Fruit fly (Drosophila melanogaster) whole organism, wandering third instar larva: Measurements from ENCODE around the gene CG7320.

Experiments
- Abd-B ChIP-seq: fragments of >200 bp; optimal IDR thresholded peaks from 2 replicates; lab custom pipeline; 2017; ENCODE audit warnings: missing biosample characterization, missing genetic modification characterization
- CG32264 ChIP-seq: fragments of 200-800 bp; sonication (Bioruptor generic); optimal IDR thresholded peaks from 2 replicates; lab custom pipeline; 2016; ENCODE audit warnings: missing biosample characterization, missing genetic modification characterization
- CG9705 ChIP-seq: fragments of 200-800 bp; sonication (Bioruptor generic); optimal IDR thresholded peaks from 2 replicates; lab custom pipeline; 2018; ENCODE audit warnings: missing biosample characterization, mild to moderate bottlenecking, missing genetic modification characterization
- CrebA ChIP-seq: fragments of 200-800 bp; sonication (Bioruptor generic); optimal IDR thresholded peaks from 2 replicates; lab custom pipeline; 2016; ENCODE audit warnings: missing biosample characterization, mild to moderate bottlenecking, missing genetic modification characterization, borderline replicate concordance
- Dfd ChIP-seq: fragments of >200 bp; optimal IDR thresholded peaks from 2 replicates; lab custom pipeline; 2017; ENCODE audit warnings: missing biosample characterization, missing genetic modification characterization
- Dif ChIP-seq: fragments of 200-275, 200-300 bp; sonication (Bioruptor generic); optimal IDR thresholded peaks from 2 replicates; lab custom pipeline; 2018; ENCODE audit warnings: missing biosample characterization, missing genetic modification characterization; ENCODE audit not compliant: partially characterized antibody
- GATAd ChIP-seq: sonication (Bioruptor generic); optimal IDR thresholded peaks from 2 replicates; lab custom pipeline; 2016; ENCODE audit warnings: missing biosample characterization, missing genetic modification characterization
- HLH106 ChIP-seq: fragments of 200-800 bp; optimal IDR thresholded peaks from 3 replicates; lab custom pipeline; 2019; ENCODE audit warnings: missing biosample characterization, mild to moderate bottlenecking, missing genetic modification characterization, moderate library complexity
- Hnf4 ChIP-seq: fragments of 200-800 bp; sonication (Bioruptor generic); optimal IDR thresholded peaks from 2 replicates; lab custom pipeline; 2016; ENCODE audit warnings: missing biosample characterization, mild to moderate bottlenecking, missing genetic modification characterization
- Hr78 ChIP-seq: fragments of >200 bp; optimal IDR thresholded peaks from 2 replicates; lab custom pipeline; 2017; ENCODE audit warnings: missing biosample characterization, missing genetic modification characterization
- Hr83 ChIP-seq: fragments of 200-300 bp; sonication (Bioruptor generic); optimal IDR thresholded peaks from 2 replicates; lab custom pipeline; 2016; ENCODE audit warnings: missing biosample characterization, mild to moderate bottlenecking, missing genetic modification characterization, moderate library complexity; ENCODE audit not compliant: poor library complexity, severe bottlenecking
- Jra ChIP-seq: sonication (Bioruptor generic); optimal IDR thresholded peaks from 2 replicates; lab custom pipeline; 2016; ENCODE audit warnings: missing biosample characterization, missing genetic modification characterization
- Mio ChIP-seq: sonication (Bioruptor generic); optimal IDR thresholded peaks from 2 replicates; lab custom pipeline; 2016; ENCODE audit warnings: missing biosample characterization, missing genetic modification characterization
- Myc ChIP-seq: fragments of >200 bp; optimal IDR thresholded peaks from 2 replicates; lab custom pipeline; 2017
- N ChIP-seq: fragments of >200 bp; optimal IDR thresholded peaks from 2 replicates; lab custom pipeline; 2018; ENCODE audit warnings: missing biosample characterization, missing external identifiers, missing genetic modification characterization
- OdsH ChIP-seq: fragments of 200-800 bp; sonication (Bioruptor generic); optimal IDR thresholded peaks from 2 replicates; lab custom pipeline; 2016; ENCODE audit warnings: missing biosample characterization, mild to moderate bottlenecking, missing genetic modification characterization
- Rel ChIP-seq, 2 experiments: fragments of 200-800 bp; sonication (Bioruptor generic) in 1 of 2; optimal IDR thresholded peaks; 2 replicates in 1 of 2; 3 replicates in 1 of 2; lab custom pipeline; 2016 to 2019; ENCODE audit warnings: mild to moderate bottlenecking in 2 of 2, missing biosample characterization in 2 of 2, missing genetic modification characterization in 2 of 2, moderate library complexity in 1 of 2
- Sp1 ChIP-seq: fragments of 200-800 bp; sonication (Bioruptor generic); optimal IDR thresholded peaks from 3 replicates; lab custom pipeline; 2019; ENCODE audit warnings: missing biosample characterization, mild to moderate bottlenecking, missing genetic modification characterization, moderate library complexity
- Vsx2 ChIP-seq: fragments of 200-300, 225-300 bp; sonication (Bioruptor generic); optimal IDR thresholded peaks from 2 replicates; lab custom pipeline; 2018; ENCODE audit warnings: missing biosample characterization, missing genetic modification characterization; ENCODE audit not compliant: partially characterized antibody
- br ChIP-seq: fragments of 200-800 bp; sonication (Bioruptor generic); optimal IDR thresholded peaks from 2 replicates; lab custom pipeline; 2016; ENCODE audit warnings: missing biosample characterization, missing genetic modification characterization
- brk ChIP-seq: fragments of 200-800 bp; sonication (Bioruptor generic); optimal IDR thresholded peaks from 2 replicates; lab custom pipeline; 2016; ENCODE audit warnings: missing biosample characterization, mild to moderate bottlenecking, missing genetic modification characterization
- dl ChIP-seq, 2 experiments: fragments of 175-275, 200-275 bp in 1 of 2; fragments of 200-275 bp in 1 of 2; sonication (Bioruptor generic); optimal IDR thresholded peaks; lab custom pipeline; 2018; ENCODE audit warnings: mild to moderate bottlenecking in 2 of 2, missing biosample characterization in 2 of 2, missing genetic modification characterization in 2 of 2, moderate library complexity in 2 of 2; ENCODE audit not compliant: partially characterized antibody in 2 of 2, insufficient read depth in 1 of 2
- dmrt93B ChIP-seq: fragments of 200-800 bp; sonication (Bioruptor generic); optimal IDR thresholded peaks from 2 replicates; lab custom pipeline; 2018; ENCODE audit warnings: missing biosample characterization, mild to moderate bottlenecking, missing genetic modification characterization
- dsf ChIP-seq: sonication (Bioruptor generic); optimal IDR thresholded peaks from 2 replicates; lab custom pipeline; 2016; ENCODE audit warnings: missing biosample characterization, missing genetic modification characterization, borderline replicate concordance
- ey ChIP-seq: fragments of 200-800 bp; sonication (Bioruptor generic); optimal IDR thresholded peaks from 2 replicates; lab custom pipeline; 2016; ENCODE audit warnings: missing biosample characterization, missing genetic modification characterization
- foxo ChIP-seq, 2 experiments: fragments of 200-800 bp; sonication (Bioruptor generic); optimal IDR thresholded peaks; 2 replicates in 1 of 2; 3 replicates in 1 of 2; lab custom pipeline; 2016 to 2017; ENCODE audit warnings: missing biosample characterization in 2 of 2, missing genetic modification characterization in 2 of 2
- fru ChIP-seq: fragments of 200-800 bp; sonication (Bioruptor generic); optimal IDR thresholded peaks from 3 replicates; lab custom pipeline; 2016; ENCODE audit warnings: missing biosample characterization, mild to moderate bottlenecking, missing genetic modification characterization
- h ChIP-seq: fragments of 200-800 bp; sonication (Bioruptor generic); optimal IDR thresholded peaks from 3 replicates; lab custom pipeline; 2016; ENCODE audit warnings: missing biosample characterization, mild to moderate bottlenecking, missing genetic modification characterization
- jim ChIP-seq: fragments of 175-275, 200-325 bp; sonication (Bioruptor generic); optimal IDR thresholded peaks from 2 replicates; lab custom pipeline; 2016; ENCODE audit warnings: missing biosample characterization, mild to moderate bottlenecking, missing genetic modification characterization
- lola ChIP-seq: fragments of >200 bp; optimal IDR thresholded peaks from 2 replicates; lab custom pipeline; 2017; ENCODE audit warnings: missing biosample characterization, missing genetic modification characterization
- pan ChIP-seq: fragments of >200 bp; optimal IDR thresholded peaks from 2 replicates; lab custom pipeline; 2017
- psq ChIP-seq: fragments of 200-800 bp; sonication (Bioruptor generic); optimal IDR thresholded peaks from 3 replicates; lab custom pipeline; 2017; ENCODE audit warnings: missing biosample characterization, mild to moderate bottlenecking, missing genetic modification characterization, moderate library complexity
- sage ChIP-seq: fragments of 200-800 bp; sonication (Bioruptor generic); optimal IDR thresholded peaks from 2 replicates; lab custom pipeline; 2016; ENCODE audit warnings: missing biosample characterization, mild to moderate bottlenecking, missing genetic modification characterization
- sv ChIP-seq: fragments of 200-800 bp; sonication (Bioruptor generic); optimal IDR thresholded peaks from 3 replicates; lab custom pipeline; 2016; ENCODE audit warnings: missing biosample characterization, missing genetic modification characterization
- tai ChIP-seq: sonication (Bioruptor generic); optimal IDR thresholded peaks from 2 replicates; lab custom pipeline; 2016; ENCODE audit warnings: missing biosample characterization, missing genetic modification characterization
- usp ChIP-seq: fragments of >200 bp; optimal IDR thresholded peaks from 2 replicates; lab custom pipeline; 2017; ENCODE audit warnings: missing biosample characterization, missing genetic modification characterization
- woc ChIP-seq: sonication (Bioruptor generic); optimal IDR thresholded peaks from 2 replicates; lab custom pipeline; 2016; ENCODE audit warnings: missing biosample characterization, mild to moderate bottlenecking, missing genetic modification characterization

CG7320 gene

dm6 chr3L:18186313-18186625 is 15.0 kb upstream of the CG7320 start:
- TF ChIP-seq dl (GFP tag; optimal IDR thresholded peaks at IDR 0.05; lab: Kevin White, UChicago; ENCODE audit: insufficient read depth in 1 of 2, partially characterized antibody in 2 of 2) (peak in 1 of 2 experiments; percentile 5), Hr83 (no peak)

dm6 chr3L:18186779-18187178 is 14.5 kb upstream of the CG7320 start:
- TF ChIP-seq Mio (no peak), dl (GFP tag; optimal IDR thresholded peaks at IDR 0.05; lab: Kevin White, UChicago; ENCODE audit: insufficient read depth in 1 of 2, partially characterized antibody in 2 of 2) (peak in 1 of 2 experiments; percentile 33), Dif (GFP tag; lab: Kevin White, UChicago) (peak; percentile 75), Hr78 (no peak), Vsx2 (GFP tag; lab: Kevin White, UChicago) (peak; percentile 83)

- TF ChIP-seq psq (GFP tag; lab: Kevin White, UChicago) (peak; percentile 72), br (peak; percentile 4), lola (no peak)
Measured at dm6 chr3L:18187472-18188089, 13.7 kb upstream of the CG7320 start.

- TF ChIP-seq Abd-B (GFP tag; lab: Kevin White, UChicago) (no peak), woc (GFP tag; lab: Kevin White, UChicago) (no peak), lola (no peak), tai (no peak), Sp1 (no peak), CG32264 (no peak), GATAd (GFP tag; lab: Kevin White, UChicago) (no peak), dmrt93B (no peak), Hnf4 (GFP tag; lab: Kevin White, UChicago) (no peak), Rel (GFP tag; optimal IDR thresholded peaks at IDR 0.05; lab: Kevin White, UChicago) (no peak), Rel (tag; optimal IDR thresholded peaks at IDR 0.05; lab: Kevin White, UChicago) (no peak), N (GFP tag; lab: Kevin White, UChicago) (no peak), fru (no peak), Vsx2 (GFP tag; lab: Kevin White, UChicago) (no peak), sv (GFP tag; lab: Kevin White, UChicago) (no peak)
Measured at dm6 chr3L:18188473-18189087, 12.7 kb upstream of the CG7320 start.

- no peak for TF ChIP-seq pan
- TF ChIP-seq fru: peak; percentile 96
- no peak for TF ChIP-seq lola
- peak; percentile 90 for TF ChIP-seq HLH106 (tag; lab: Kevin White, UChicago)
- no peak for TF ChIP-seq N (GFP tag; lab: Kevin White, UChicago)
- TF ChIP-seq usp (GFP tag; lab: Kevin White, UChicago): no peak
- TF ChIP-seq Hr83: peak; percentile 30
- TF ChIP-seq dmrt93B: peak; percentile 69
- TF ChIP-seq Hnf4 (GFP tag; lab: Kevin White, UChicago): peak; percentile 84
- peak; percentile 90 for TF ChIP-seq Sp1
- TF ChIP-seq CrebA (GFP tag; lab: Kevin White, UChicago): no peak
- TF ChIP-seq sage (GFP tag; lab: Kevin White, UChicago): peak; percentile 91
- peak; percentile 6 for TF ChIP-seq dsf (GFP tag; lab: Kevin White, UChicago)
- TF ChIP-seq CG9705 (GFP tag; lab: Kevin White, UChicago): no peak
- TF ChIP-seq Rel (GFP tag; optimal IDR thresholded peaks at IDR 0.05; lab: Kevin White, UChicago): peak; percentile 21
- TF ChIP-seq Rel (tag; optimal IDR thresholded peaks at IDR 0.05; lab: Kevin White, UChicago): peak; percentile 41
- peak; percentile 93 for TF ChIP-seq h (GFP tag; lab: Kevin White, UChicago)
- TF ChIP-seq tai: peak; percentile 61
- TF ChIP-seq ey: peak; percentile 94
- no peak for TF ChIP-seq Hr78
- peak; percentile 24 to 95 for TF ChIP-seq foxo (GFP tag; optimal IDR thresholded peaks at IDR 0.05; lab: Kevin White, UChicago)
- peak; percentile 6 for TF ChIP-seq jim (GFP tag; lab: Kevin White, UChicago)
- peak; percentile 88 for TF ChIP-seq psq (GFP tag; lab: Kevin White, UChicago)
- TF ChIP-seq GATAd (GFP tag; lab: Kevin White, UChicago): no peak
- peak; percentile 95 for TF ChIP-seq br
- TF ChIP-seq woc (GFP tag; lab: Kevin White, UChicago): peak; percentile 93
- TF ChIP-seq Dfd (GFP tag; lab: Kevin White, UChicago): no peak
- no peak for TF ChIP-seq brk (GFP tag; lab: Kevin White, UChicago)
- TF ChIP-seq OdsH (GFP tag; lab: Kevin White, UChicago): peak; percentile 89
- no peak for TF ChIP-seq sv (GFP tag; lab: Kevin White, UChicago)
- TF ChIP-seq Myc (lab: Kevin White, UChicago): no peak
- TF ChIP-seq Jra: peak; percentile 57
Measured at dm6 chr3L:18190484-18191220, 10.6 kb upstream of the CG7320 start.
